Worm (Caenorhabditis elegans) whole organism, L1 larva: ENCODE data around the gene nhr-157.

Source experiments
- C04F5.9 ChIP-seq: sonication (generic microtip); optimal IDR thresholded peaks from 2 replicates; lab custom pipeline; 2016; ENCODE audit warnings: missing genetic modification characterization, missing compliant biosample characterization
- F16B12.6 ChIP-seq: fragments of 150-350 bp; optimal IDR thresholded peaks from 2 replicates; lab custom pipeline; 2014; ENCODE audit warnings: missing biosample characterization, missing genetic modification characterization
- Y116A8C.19 ChIP-seq: sonication (generic microtip); optimal IDR thresholded peaks from 2 replicates; lab custom pipeline; 2016; ENCODE audit warnings: missing compliant biosample characterization, missing genetic modification characterization, borderline replicate concordance
- aha-1 ChIP-seq: fragments of 150-350 bp; optimal IDR thresholded peaks from 2 replicates; lab custom pipeline; 2014; ENCODE audit warnings: missing biosample characterization, missing genetic modification characterization
- ama-1 ChIP-seq: fragments of 150-350 bp; optimal IDR thresholded peaks from 2 replicates; lab custom pipeline; 2014
- ceh-90 ChIP-seq: sonication (generic microtip); optimal IDR thresholded peaks from 2 replicates; lab custom pipeline; 2016; ENCODE audit warnings: missing genetic modification characterization, missing compliant biosample characterization
- dpl-1 ChIP-seq, 3 experiments: fragments of 150-350 bp in 2 of 3; sonication (generic microtip) in 1 of 3; optimal IDR thresholded peaks; 2 replicates each; lab custom pipeline; 2014 to 2017; ENCODE audit warnings: missing biosample characterization in 3 of 3, missing genetic modification characterization in 3 of 3, missing genetic modification reagents in 3 of 3
- dsc-1 ChIP-seq: sonication (generic microtip); optimal IDR thresholded peaks from 2 replicates; lab custom pipeline; 2016; ENCODE audit warnings: mild to moderate bottlenecking, missing genetic modification characterization, missing compliant biosample characterization
- egl-13 ChIP-seq: sonication (generic microtip); optimal IDR thresholded peaks from 2 replicates; lab custom pipeline; 2016; ENCODE audit warnings: missing genotype, missing genetic modification reagents, missing genetic modification characterization, missing compliant biosample characterization
- egl-27 ChIP-seq, 2 experiments: fragments of 150-350 bp in 1 of 2; sonication (generic microtip); optimal IDR thresholded peaks; 3 replicates each; lab custom pipeline; 2017 to 2018; ENCODE audit warnings: missing biosample characterization in 2 of 2, missing genetic modification characterization in 2 of 2, missing genetic modification reagents in 2 of 2
- elt-2 ChIP-seq: sonication (generic microtip); optimal IDR thresholded peaks from 2 replicates; lab custom pipeline; 2016; ENCODE audit warnings: missing genetic modification characterization, mild to moderate bottlenecking, inconsistent platforms, missing compliant biosample characterization, missing genetic modification reagents
- elt-3 ChIP-seq, 6 experiments: fragments of 150-350 bp in 1 of 6; sonication (generic microtip); optimal IDR thresholded peaks; 2 replicates each; lab custom pipeline; 2017 to 2018; ENCODE audit warnings: missing biosample characterization in 6 of 6, missing genetic modification characterization in 6 of 6, inconsistent platforms in 1 of 6
- ets-5 ChIP-seq: fragments of 200-800 bp; sonication (Bioruptor generic); IDR thresholded peaks from 2 replicates; pipeline ENCODE4 v1.3.6; 2022; ENCODE audit warnings: missing genetic modification characterization, missing compliant biosample characterization
- fkh-4 ChIP-seq: sonication (generic microtip); optimal IDR thresholded peaks from 2 replicates; lab custom pipeline; 2016; ENCODE audit warnings: missing compliant biosample characterization, missing genetic modification characterization, borderline replicate concordance
- grh-1 ChIP-seq: fragments of 200-800 bp; sonication (Bioruptor generic); IDR thresholded peaks from 2 replicates; pipeline ENCODE4 v1.3.6; 2022; ENCODE audit warnings: missing genetic modification reagents, missing genetic modification characterization, missing compliant biosample characterization
- hlh-17 ChIP-seq: fragments of 200-800 bp; sonication (Bioruptor generic); optimal IDR thresholded peaks from 2 replicates; lab custom pipeline; 2018; ENCODE audit warnings: missing genetic modification characterization, mild to moderate bottlenecking, missing compliant biosample characterization, moderate library complexity, borderline replicate concordance
- isw-1 ChIP-seq: fragments of 200-800 bp; sonication (Bioruptor generic); IDR thresholded peaks from 2 replicates; pipeline ENCODE4 v1.3.6; 2022; ENCODE audit warnings: missing genetic modification characterization, missing compliant biosample characterization
- jun-1 ChIP-seq: fragments of 150-350 bp; optimal IDR thresholded peaks from 2 replicates; lab custom pipeline; 2014; ENCODE audit warnings: missing biosample characterization, missing genetic modification reagents, missing genetic modification characterization
- lin-13 ChIP-seq: fragments of 150-350 bp; optimal IDR thresholded peaks from 2 replicates; lab custom pipeline; 2014; ENCODE audit warnings: missing biosample characterization, missing genetic modification reagents, missing genetic modification characterization
- lin-14 ChIP-seq: fragments of 200-800 bp; sonication (Bioruptor generic); optimal IDR thresholded peaks from 2 replicates; lab custom pipeline; 2018; ENCODE audit warnings: mild to moderate bottlenecking, missing genetic modification characterization, moderate library complexity, missing compliant biosample characterization
- lin-15B ChIP-seq: fragments of 150-350 bp; sonication (generic microtip); optimal IDR thresholded peaks from 3 replicates; lab custom pipeline; 2014; ENCODE audit warnings: missing biosample characterization, missing genetic modification characterization
- lin-35 ChIP-seq, 2 experiments: fragments of 150-350 bp; optimal IDR thresholded peaks; 2 replicates each; lab custom pipeline; 2014; ENCODE audit warnings: missing biosample characterization in 2 of 2, missing genetic modification characterization in 2 of 2, missing genetic modification reagents in 2 of 2
- mdl-1 ChIP-seq, 2 experiments: fragments of 150-350 bp; optimal IDR thresholded peaks; 2 replicates each; lab custom pipeline; 2014 to 2017; ENCODE audit warnings: missing biosample characterization in 2 of 2, missing genetic modification characterization in 2 of 2, inconsistent platforms in 1 of 2
- nhr-12 ChIP-seq: sonication (generic microtip); optimal IDR thresholded peaks from 2 replicates; lab custom pipeline; 2017; ENCODE audit warnings: missing biosample characterization, missing genetic modification characterization
- nhr-19 ChIP-seq: fragments of 200-800 bp; sonication (Bioruptor generic); conservative IDR thresholded peaks from 2 replicates; pipeline ENCODE4 v1.3.6; 2022; ENCODE audit warnings: missing genetic modification characterization, missing compliant biosample characterization
- nhr-20 ChIP-seq: sonication (generic microtip); optimal IDR thresholded peaks from 2 replicates; lab custom pipeline; 2016; ENCODE audit warnings: mild to moderate bottlenecking, missing genetic modification characterization, missing compliant biosample characterization
- nhr-47 ChIP-seq: sonication (generic microtip); optimal IDR thresholded peaks from 2 replicates; lab custom pipeline; 2016; ENCODE audit warnings: mild to moderate bottlenecking, missing genetic modification characterization, moderate library complexity, missing compliant biosample characterization
- nhr-76 ChIP-seq: sonication (generic microtip); optimal IDR thresholded peaks from 2 replicates; lab custom pipeline; 2017; ENCODE audit warnings: missing biosample characterization, missing genetic modification characterization
- nhr-77 ChIP-seq: fragments of 150-350 bp; optimal IDR thresholded peaks from 2 replicates; lab custom pipeline; 2014; ENCODE audit warnings: missing biosample characterization, missing genetic modification characterization
- nhr-84 ChIP-seq: sonication (generic microtip); optimal IDR thresholded peaks from 2 replicates; lab custom pipeline; 2017; ENCODE audit warnings: missing biosample characterization, missing genetic modification characterization
- nhr-90 ChIP-seq: sonication (generic microtip); optimal IDR thresholded peaks from 2 replicates; lab custom pipeline; 2016; ENCODE audit warnings: mild to moderate bottlenecking, missing genetic modification characterization, missing compliant biosample characterization; ENCODE audit not compliant: poor library complexity
- pqm-1 ChIP-seq: sonication (generic microtip); optimal IDR thresholded peaks from 3 replicates; lab custom pipeline; 2017; ENCODE audit warnings: missing biosample characterization, missing genetic modification characterization
- skn-1 ChIP-seq: fragments of 150-350 bp; optimal IDR thresholded peaks from 2 replicates; lab custom pipeline; 2014; ENCODE audit warnings: missing biosample characterization, missing genetic modification characterization
- snpc-4 ChIP-seq: fragments of 150-350 bp; optimal IDR thresholded peaks from 2 replicates; lab custom pipeline; 2014; ENCODE audit warnings: missing biosample characterization, missing genetic modification characterization
- swsn-7 ChIP-seq: sonication (generic microtip); optimal IDR thresholded peaks from 2 replicates; lab custom pipeline; 2016; ENCODE audit warnings: missing genetic modification characterization, missing compliant biosample characterization
- tbx-2 ChIP-seq: sonication (generic microtip); optimal IDR thresholded peaks from 2 replicates; lab custom pipeline; 2016; ENCODE audit warnings: missing genetic modification characterization, missing compliant biosample characterization
- unc-30 ChIP-seq: sonication (generic microtip); optimal IDR thresholded peaks from 2 replicates; lab custom pipeline; 2017; ENCODE audit warnings: missing biosample characterization, missing genetic modification characterization
- unc-62 ChIP-seq: fragments of 150-350 bp; optimal IDR thresholded peaks from 2 replicates; lab custom pipeline; 2014; ENCODE audit warnings: missing biosample characterization, missing genetic modification reagents, missing genetic modification characterization
- unc-86 ChIP-seq: sonication (generic microtip); optimal IDR thresholded peaks from 2 replicates; lab custom pipeline; 2016; ENCODE audit warnings: missing genetic modification characterization, missing compliant biosample characterization
- zag-1 ChIP-seq: fragments of 150-350 bp; optimal IDR thresholded peaks from 2 replicates; lab custom pipeline; 2014; ENCODE audit warnings: missing biosample characterization, missing genetic modification characterization
- zip-4 ChIP-seq: fragments of 200-800 bp; sonication (Bioruptor generic); optimal IDR thresholded peaks from 2 replicates; lab custom pipeline; 2018; ENCODE audit warnings: mild to moderate bottlenecking, missing genetic modification characterization, moderate library complexity, missing compliant biosample characterization
- ztf-11 ChIP-seq, 2 experiments: sonication (generic microtip); optimal IDR thresholded peaks; 2 replicates each; lab custom pipeline; 2016 to 2017; ENCODE audit warnings: missing genetic modification characterization in 2 of 2, missing biosample characterization in 1 of 2, missing compliant biosample characterization in 1 of 2

The nhr-157 gene

DNA sequence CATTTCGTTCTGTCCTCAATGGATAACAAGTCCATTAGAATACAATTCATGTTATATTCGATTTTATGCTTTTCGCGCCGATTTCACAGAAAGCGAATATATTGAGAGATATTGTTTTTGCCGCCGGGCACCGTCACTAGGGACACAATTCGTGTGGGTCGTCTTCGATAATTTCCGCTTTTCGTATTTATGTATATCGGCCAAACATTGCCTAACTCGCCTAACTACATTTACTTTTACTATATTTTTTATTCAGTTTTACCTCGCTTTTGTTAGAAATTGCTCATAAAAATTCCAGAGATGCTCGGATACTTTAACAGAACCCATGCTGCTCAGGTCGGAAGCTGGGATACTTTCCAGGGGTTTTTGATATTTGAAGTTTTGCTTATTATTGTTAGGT, 25.9 kb upstream of the nhr-157 start, which contains the start of gene sre-9:
Gene sre-9 (plus strand): TSS at position 301 of the 400 bp plus-strand sequence.
- TF ChIP-seq Y116A8C.19 (tag; lab: Kevin White, UChicago): no peak
- no peak for TF ChIP-seq zip-4 (GFP tag; lab: Kevin White, UChicago)
- no peak for TF ChIP-seq isw-1
- no peak for TF ChIP-seq dpl-1 (GFP tag; optimal IDR thresholded peaks at IDR 0.05; lab: Kevin White, UChicago)
- TF ChIP-seq hlh-17: no peak
- no peak for TF ChIP-seq egl-13 (tag; lab: Kevin White, UChicago)
- TF ChIP-seq tbx-2 (tag; lab: Kevin White, UChicago): no peak
- no peak for TF ChIP-seq jun-1
- TF ChIP-seq swsn-7 (tag; lab: Kevin White, UChicago): no peak
- TF ChIP-seq snpc-4 (tag; lab: Kevin White, UChicago): no peak
- no peak for TF ChIP-seq nhr-19 (GFP tag; lab: Robert Waterston, UW)
- no peak for TF ChIP-seq unc-30 (tag; lab: Kevin White, UChicago)
- no peak for TF ChIP-seq lin-35 (GFP tag; optimal IDR thresholded peaks at IDR 0.05; lab: Kevin White, UChicago)
- TF ChIP-seq elt-2 (tag; lab: Kevin White, UChicago): no peak
- no peak for TF ChIP-seq pqm-1 (tag; lab: Kevin White, UChicago)
- TF ChIP-seq dsc-1 (tag; lab: Kevin White, UChicago): no peak
- no peak for TF ChIP-seq unc-86 (tag; lab: Kevin White, UChicago)
- TF ChIP-seq C04F5.9 (tag; lab: Kevin White, UChicago): no peak
- no peak for TF ChIP-seq nhr-76

DNA sequence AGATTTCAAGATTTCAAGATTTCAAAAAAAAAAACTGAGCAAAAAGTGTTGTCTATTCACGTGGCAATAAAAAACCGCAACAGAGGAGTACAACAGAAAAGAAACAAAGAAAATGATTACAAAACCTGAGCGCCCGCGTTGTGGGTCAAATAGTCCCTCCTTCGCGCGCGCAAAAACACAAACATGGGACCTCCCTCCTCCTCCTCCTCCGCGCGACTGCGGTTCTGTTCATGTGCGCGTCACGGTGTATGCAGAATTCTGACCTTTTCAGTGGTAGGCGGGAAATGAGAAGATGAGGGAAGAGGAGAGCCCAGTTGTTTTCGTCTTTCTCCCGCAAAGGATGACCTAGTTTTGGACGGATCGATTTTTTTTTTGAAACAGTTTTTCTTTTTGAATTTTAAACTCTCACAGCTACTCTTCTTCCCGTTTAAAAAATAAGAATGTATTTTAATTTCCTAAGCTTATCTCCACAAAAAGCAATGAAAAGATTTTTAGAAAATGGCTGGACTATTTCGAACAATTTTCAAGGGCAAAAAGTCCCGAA, 23.6 kb upstream of the nhr-157 start, which contains the start of gene C17E7.4:
Gene C17E7.4 (plus strand): TSS at position 494 of the 544 bp plus-strand sequence.
- TF ChIP-seq nhr-77 (tag; lab: Kevin White, UChicago): no peak
- no peak for TF ChIP-seq lin-13 (GFP tag; lab: Kevin White, UChicago)
- no peak for TF ChIP-seq nhr-84 (tag; lab: Kevin White, UChicago)
- no peak for TF ChIP-seq swsn-7 (tag; lab: Kevin White, UChicago)
- no peak for TF ChIP-seq mdl-1 (tag; optimal IDR thresholded peaks at IDR 0.05; lab: Kevin White, UChicago)
- TF ChIP-seq egl-27 (tag; optimal IDR thresholded peaks at IDR 0.05; lab: Kevin White, UChicago): no peak
- no peak for TF ChIP-seq dsc-1 (tag; lab: Kevin White, UChicago)
- no peak for TF ChIP-seq nhr-20
- no peak for TF ChIP-seq Y116A8C.19 (tag; lab: Kevin White, UChicago)
- no peak for TF ChIP-seq unc-30 (tag; lab: Kevin White, UChicago)
- no peak for TF ChIP-seq lin-35 (GFP tag; optimal IDR thresholded peaks at IDR 0.05; lab: Kevin White, UChicago)
- TF ChIP-seq nhr-12 (tag; lab: Kevin White, UChicago): no peak
- TF ChIP-seq nhr-47 (tag; lab: Kevin White, UChicago): no peak
- no peak for TF ChIP-seq F16B12.6 (tag; lab: Kevin White, UChicago)
- TF ChIP-seq nhr-19 (GFP tag; lab: Robert Waterston, UW): no peak
- no peak for TF ChIP-seq ets-5 (GFP tag; lab: Robert Waterston, UW)
- TF ChIP-seq ama-1: no peak
- no peak for TF ChIP-seq zag-1 (tag; lab: Kevin White, UChicago)
- TF ChIP-seq fkh-4: no peak

DNA sequence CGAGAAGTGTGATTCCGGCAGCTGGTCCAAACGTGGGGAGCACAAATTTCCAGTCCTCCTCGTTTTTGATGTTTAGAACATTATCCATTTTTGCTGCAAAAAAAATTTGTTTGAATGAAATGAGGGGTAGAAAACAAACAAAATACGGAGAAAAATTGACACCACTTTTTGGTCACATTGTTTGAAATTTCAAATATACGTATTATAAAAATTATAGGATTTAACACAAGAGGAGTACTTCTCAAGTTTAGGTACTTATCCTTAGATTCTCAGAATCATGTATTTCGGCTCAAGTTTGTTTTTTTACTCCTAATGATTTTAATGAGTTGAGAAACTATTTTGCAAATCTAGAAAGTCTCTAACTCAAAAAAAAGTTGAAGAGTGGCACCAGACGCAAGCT, 23.1 kb upstream of the nhr-157 start, which contains the start of gene C17E7.12:
Gene C17E7.12 (minus strand): TSS at position 101 of the 400 bp plus-strand sequence.
- TF ChIP-seq lin-15B (tag; lab: Kevin White, UChicago): no peak
- no peak for TF ChIP-seq ceh-90
- TF ChIP-seq lin-14: no peak
- no peak for TF ChIP-seq ztf-11 (tag; optimal IDR thresholded peaks at IDR 0.05; lab: Kevin White, UChicago)
- TF ChIP-seq zag-1 (tag; lab: Kevin White, UChicago): no peak
- TF ChIP-seq unc-62 (GFP tag; lab: Kevin White, UChicago): no peak
- no peak for TF ChIP-seq elt-3 (tag; optimal IDR thresholded peaks at IDR 0.05; lab: Kevin White, UChicago)
- TF ChIP-seq grh-1: no peak
- no peak for TF ChIP-seq nhr-12 (tag; lab: Kevin White, UChicago)
- TF ChIP-seq nhr-90: no peak
- no peak for TF ChIP-seq aha-1 (tag; lab: Kevin White, UChicago)
- TF ChIP-seq skn-1 (tag; lab: Kevin White, UChicago): no peak
- no peak for TF ChIP-seq pqm-1 (tag; lab: Kevin White, UChicago)
- TF ChIP-seq, all 84 proteins: peak for 0
